Worm (Caenorhabditis elegans): ENCODE results near the gene clec-185.
A peak's percentile ranks its signal among the peaks of the same experiment; 100 is the strongest.

clec-185 gene

DNA sequence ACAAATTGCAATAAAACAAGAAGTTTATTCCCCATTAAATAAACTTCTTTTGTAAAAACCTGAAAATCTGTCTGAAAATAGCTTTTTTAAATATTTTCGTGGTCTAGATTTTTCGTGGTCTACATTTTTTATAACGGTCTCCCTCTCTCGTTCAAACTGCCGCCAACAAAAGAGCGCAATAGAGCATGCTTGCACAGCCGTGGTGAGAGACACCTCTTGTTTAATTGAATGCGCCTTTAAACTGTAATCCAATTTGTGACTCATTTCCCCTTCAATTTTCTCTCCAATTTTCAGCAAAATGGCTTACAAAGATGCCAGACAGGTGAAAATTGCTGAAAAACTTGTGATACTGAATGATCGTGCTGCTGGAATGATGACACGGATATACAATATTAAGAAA is 34.3 kb upstream of the clec-185 start, which contains the start of gene gex-3 (continued):
- TF ChIP-seq dmd-4 (tag; optimal IDR thresholded peaks at IDR 0.05): no peak
- no peak for TF ChIP-seq elt-3 (tag; optimal IDR thresholded peaks at IDR 0.05)
- TF ChIP-seq nhr-21 (tag; optimal IDR thresholded peaks at IDR 0.05): peak; percentile 65
- no peak for TF ChIP-seq mdl-1 (tag; optimal IDR thresholded peaks at IDR 0.05)
- no peak for TF ChIP-seq elt-1 (tag; optimal IDR thresholded peaks at IDR 0.05)
- no peak for TF ChIP-seq alr-1 (tag; optimal IDR thresholded peaks at IDR 0.05)
- peak; percentile 79 for TF ChIP-seq lin-11 (tag; optimal IDR thresholded peaks at IDR 0.05)
- TF ChIP-seq unc-39 (tag; optimal IDR thresholded peaks at IDR 0.05): no peak
- no peak for TF ChIP-seq nhr-77 (tag; optimal IDR thresholded peaks at IDR 0.05)
- TF ChIP-seq skn-1 (tag; optimal IDR thresholded peaks at IDR 0.05): no peak
- TF ChIP-seq nhr-23 (tag; optimal IDR thresholded peaks at IDR 0.05): no peak
- no peak for TF ChIP-seq nhr-12 (tag; optimal IDR thresholded peaks at IDR 0.05)
- TF ChIP-seq ztf-1 (GFP tag; conservative IDR thresholded peaks at IDR 0.05): no peak
- TF ChIP-seq Y55F3AM.14 (GFP tag; optimal IDR thresholded peaks at IDR 0.05): no peak
- TF ChIP-seq lin-39 (tag; optimal IDR thresholded peaks at IDR 0.05): no peak
- TF ChIP-seq ama-1 (optimal IDR thresholded peaks at IDR 0.05): peak; percentile 56
- TF ChIP-seq ceh-16 (tag; optimal IDR thresholded peaks at IDR 0.05): peak; percentile 45
- no peak for TF ChIP-seq nhr-10 (tag; optimal IDR thresholded peaks at IDR 0.05)
- TF ChIP-seq nhr-11 (tag; optimal IDR thresholded peaks at IDR 0.05): no peak
- TF ChIP-seq nhr-237 (tag; optimal IDR thresholded peaks at IDR 0.05): no peak

DNA sequence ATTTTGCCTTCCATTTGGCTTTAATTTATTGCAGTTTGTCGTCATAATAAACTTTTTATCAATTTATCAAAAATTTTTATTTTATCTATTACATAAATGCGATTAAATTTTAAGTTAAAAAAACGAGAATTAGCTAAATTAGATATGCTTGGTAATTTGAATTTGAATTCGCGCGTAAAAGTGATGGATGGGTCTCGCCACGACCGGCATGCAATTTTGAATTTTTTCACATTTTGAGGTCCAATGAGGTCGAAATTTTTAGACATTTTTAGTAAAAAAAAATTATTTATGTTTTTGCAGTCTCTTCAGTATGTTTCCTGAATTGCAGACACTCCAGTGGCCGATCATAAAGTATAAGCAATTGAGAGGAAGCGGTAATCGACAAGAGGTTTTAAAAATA is 29.8 kb upstream of the clec-185 start, which contains the start of gene dsb-1:
Gene dsb-1, plus strand, starts transcription at position 301 of the 400 bp plus-strand sequence.
- no peak for TF ChIP-seq gmeb-1 (tag; optimal IDR thresholded peaks at IDR 0.05)
- no peak for TF ChIP-seq nhr-11 (tag; optimal IDR thresholded peaks at IDR 0.05)
- no peak for TF ChIP-seq dmd-4 (tag; optimal IDR thresholded peaks at IDR 0.05)
- no peak for TF ChIP-seq mdl-1 (tag; optimal IDR thresholded peaks at IDR 0.05)
- TF ChIP-seq F13H6.1 (tag; optimal IDR thresholded peaks at IDR 0.05): no peak
- TF ChIP-seq R02D3.7 (tag; optimal IDR thresholded peaks at IDR 0.05): no peak
- no peak for TF ChIP-seq lin-11 (tag; optimal IDR thresholded peaks at IDR 0.05)
- TF ChIP-seq Y55F3AM.14 (GFP tag; optimal IDR thresholded peaks at IDR 0.05): no peak
- no peak for TF ChIP-seq sma-3 (GFP tag; optimal IDR thresholded peaks at IDR 0.05)
- TF ChIP-seq mab-5 (tag; optimal IDR thresholded peaks at IDR 0.05): no peak
- no peak for TF ChIP-seq ama-1 (optimal IDR thresholded peaks at IDR 0.05)
- no peak for TF ChIP-seq sma-9 (GFP tag; optimal IDR thresholded peaks at IDR 0.05)
- no peak for TF ChIP-seq sma-9 (tag; optimal IDR thresholded peaks at IDR 0.05)
- TF ChIP-seq ztf-11 (tag; optimal IDR thresholded peaks at IDR 0.05): no peak
- no peak for TF ChIP-seq ceh-82 (tag; optimal IDR thresholded peaks at IDR 0.05)
- no peak for TF ChIP-seq lsy-2 (tag; optimal IDR thresholded peaks at IDR 0.05)

DNA sequence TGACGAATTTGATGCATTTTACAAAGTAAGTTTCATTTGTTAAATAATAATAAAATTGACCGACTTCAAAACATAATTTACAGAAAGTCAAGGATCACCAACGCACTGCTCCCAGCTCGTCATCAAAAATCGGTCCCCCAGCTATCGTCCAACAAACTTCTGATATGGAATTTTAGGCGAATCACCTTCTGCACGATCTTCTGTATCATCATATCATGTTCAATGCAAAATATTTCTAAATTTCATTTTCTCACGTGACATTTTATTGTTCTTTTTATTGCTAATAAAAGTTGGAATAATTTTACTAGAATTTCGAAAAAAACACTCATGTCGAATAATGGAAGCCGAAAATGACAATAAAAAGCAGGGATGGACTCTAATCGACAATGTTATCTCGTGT is 28.3 kb upstream of the clec-185 start, which contains the start of gene acl-13:
Gene acl-13, plus strand, starts transcription at position 301 of the 400 bp plus-strand sequence.
- TF ChIP-seq mab-5 (tag; optimal IDR thresholded peaks at IDR 0.05): no peak
- no peak for TF ChIP-seq ama-1 (optimal IDR thresholded peaks at IDR 0.05)
- TF ChIP-seq nhr-11 (tag; optimal IDR thresholded peaks at IDR 0.05): no peak
- no peak for TF ChIP-seq lin-11 (tag; optimal IDR thresholded peaks at IDR 0.05)
- no peak for TF ChIP-seq Y55F3AM.14 (GFP tag; optimal IDR thresholded peaks at IDR 0.05)
- no peak for TF ChIP-seq ztf-4 (tag; optimal IDR thresholded peaks at IDR 0.05)

DNA sequence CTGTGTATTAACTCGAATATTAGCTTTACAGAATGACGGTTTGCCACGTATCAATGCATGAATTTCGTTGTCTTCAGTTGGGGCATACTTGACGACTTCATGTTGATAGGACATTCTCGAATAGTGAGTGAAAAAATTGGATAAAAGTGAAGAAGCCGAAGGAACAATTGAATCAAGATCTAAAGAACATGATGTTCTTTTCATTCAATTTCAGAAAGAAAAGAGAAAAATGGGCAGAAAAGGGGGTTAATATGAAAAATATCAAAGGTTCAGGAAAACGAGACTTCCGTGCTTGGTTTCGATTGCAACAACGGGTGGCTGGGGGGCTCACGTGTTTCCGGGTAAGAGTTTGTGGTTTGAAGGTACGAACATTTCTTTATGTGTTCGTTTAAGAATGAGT is 23.9 kb upstream of the clec-185 start:
- no peak for TF ChIP-seq nhr-21 (tag; optimal IDR thresholded peaks at IDR 0.05)
- TF ChIP-seq skn-1 (tag; optimal IDR thresholded peaks at IDR 0.05): no peak
- no peak for TF ChIP-seq lin-11 (tag; optimal IDR thresholded peaks at IDR 0.05)
- TF ChIP-seq fos-1 (tag; optimal IDR thresholded peaks at IDR 0.05): no peak
- TF ChIP-seq nhr-11 (tag; optimal IDR thresholded peaks at IDR 0.05): no peak
- TF ChIP-seq elt-3 (tag; optimal IDR thresholded peaks at IDR 0.05): no peak
- no peak for TF ChIP-seq mbf-1 (tag; optimal IDR thresholded peaks at IDR 0.05)
- no peak for TF ChIP-seq nhr-129 (tag; optimal IDR thresholded peaks at IDR 0.05)
- TF ChIP-seq sem-4 (tag; optimal IDR thresholded peaks at IDR 0.05): no peak
- no peak for TF ChIP-seq crh-2 (tag; optimal IDR thresholded peaks at IDR 0.05)
